Fruit fly (Drosophila melanogaster) whole organism, embryonic: ENCODE results near the gene RhoGAP18B.
A peak's percentile ranks its signal among the peaks of the same experiment; 100 is the strongest.

Experiments used
- B-H2 ChIP-seq: fragments of 200-800 bp; sonication (Bioruptor generic); optimal IDR thresholded peaks from 2 replicates; lab custom pipeline; 2018; ENCODE audit warnings: missing biosample characterization, mild to moderate bottlenecking, missing genetic modification characterization
- Bgb ChIP-seq: fragments of 200-800 bp; sonication (Bioruptor generic); IDR thresholded peaks from 2 replicates; pipeline ENCODE4 v1.3.6; 2022; ENCODE audit warnings: missing biosample characterization, missing genetic modification characterization; ENCODE audit not compliant: partially characterized antibody
- C15 ChIP-seq: fragments of 200-800 bp; sonication (Bioruptor generic); IDR thresholded peaks from 3 replicates; pipeline ENCODE4 v1.3.6; 2022; ENCODE audit warnings: missing biosample characterization, missing genetic modification characterization
- CG10366 ChIP-seq: fragments of 200-800 bp; sonication (Bioruptor generic); IDR thresholded peaks from 2 replicates; pipeline ENCODE4 v1.3.6; 2022; ENCODE audit warnings: missing biosample characterization, missing genetic modification characterization
- CG10979 ChIP-seq: fragments of 200-800 bp; sonication (Bioruptor generic); optimal IDR thresholded peaks from 2 replicates; lab custom pipeline; 2018; ENCODE audit warnings: missing biosample characterization, mild to moderate bottlenecking, missing genetic modification characterization, moderate library complexity
- CG12769 ChIP-seq: fragments of 200-800 bp; sonication (Bioruptor generic); optimal IDR thresholded peaks from 2 replicates; lab custom pipeline; 2019; ENCODE audit warnings: missing biosample characterization, mild to moderate bottlenecking, missing genetic modification characterization, moderate library complexity
- CG13287 ChIP-seq: fragments of 200-800 bp; sonication (Bioruptor generic); IDR thresholded peaks from 2 replicates; pipeline ENCODE4 v1.3.6; 2022; ENCODE audit warnings: missing biosample characterization, missing genetic modification characterization; ENCODE audit not compliant: partially characterized antibody
- CG13624 ChIP-seq: fragments of 200-800 bp; sonication (Bioruptor generic); optimal IDR thresholded peaks from 2 replicates; lab custom pipeline; 2016; ENCODE audit warnings: missing biosample characterization, missing genetic modification characterization
- CG14014 ChIP-seq: fragments of 200-800 bp; sonication (Bioruptor generic); IDR thresholded peaks from 2 replicates; pipeline ENCODE4 v1.3.6; 2022; ENCODE audit warnings: missing biosample characterization, missing genetic modification characterization
- CG14860 ChIP-seq: fragments of 200-800 bp; sonication (Bioruptor generic); IDR thresholded peaks from 3 replicates; pipeline ENCODE4 v1.3.6; 2022; ENCODE audit warnings: missing biosample characterization, missing genetic modification characterization; ENCODE audit not compliant: partially characterized antibody
- CG17186 ChIP-seq: fragments of 200-800 bp; sonication (Bioruptor generic); optimal IDR thresholded peaks from 3 replicates; lab custom pipeline; 2017; ENCODE audit warnings: missing biosample characterization, missing genetic modification reagents, missing genetic modification characterization
- CG18262 ChIP-seq: fragments of 200-800 bp; optimal IDR thresholded peaks from 3 replicates; lab custom pipeline; 2019; ENCODE audit warnings: missing biosample characterization, mild to moderate bottlenecking, missing genetic modification characterization, moderate library complexity
- CG2129 ChIP-seq: fragments of 200-800 bp; sonication (Bioruptor generic); IDR thresholded peaks from 2 replicates; pipeline ENCODE4 v1.3.6; 2022; ENCODE audit warnings: missing biosample characterization, missing genetic modification characterization; ENCODE audit not compliant: partially characterized antibody
- CG32767 ChIP-seq: fragments of 200-800 bp; sonication (Bioruptor generic); IDR thresholded peaks from 2 replicates; pipeline ENCODE4 v1.3.6; 2022; ENCODE audit warnings: missing biosample characterization, missing genetic modification characterization
- CG3838 ChIP-seq: fragments of 200-800 bp; sonication (Bioruptor generic); optimal IDR thresholded peaks from 3 replicates; lab custom pipeline; 2016; ENCODE audit warnings: missing biosample characterization, missing genetic modification characterization
- CG4820 ChIP-seq: fragments of 200-800 bp; sonication (Bioruptor generic); optimal IDR thresholded peaks from 3 replicates; lab custom pipeline; 2016; ENCODE audit warnings: missing biosample characterization, missing genetic modification characterization
- CG8359 ChIP-seq: fragments of 200-800 bp; sonication (Bioruptor generic); optimal IDR thresholded peaks from 2 replicates; lab custom pipeline; 2017; ENCODE audit warnings: missing biosample characterization, mild to moderate bottlenecking, missing genetic modification characterization, borderline replicate concordance
- CG8478 ChIP-seq: fragments of >200 bp; optimal IDR thresholded peaks from 2 replicates; lab custom pipeline; 2018
- CG9817 ChIP-seq: fragments of 200-800 bp; sonication (Bioruptor generic); optimal IDR thresholded peaks from 2 replicates; lab custom pipeline; 2018; ENCODE audit warnings: missing biosample characterization, mild to moderate bottlenecking, missing genetic modification characterization, moderate library complexity
- CG9876 ChIP-seq: fragments of 200-800 bp; sonication (Bioruptor generic); optimal IDR thresholded peaks from 2 replicates; lab custom pipeline; 2016; ENCODE audit warnings: missing biosample characterization, missing genetic modification characterization
- CHES-1-like ChIP-seq: fragments of 200-800 bp; sonication (Bioruptor generic); optimal IDR thresholded peaks from 2 replicates; lab custom pipeline; 2016; ENCODE audit warnings: missing biosample characterization, missing genetic modification characterization
- Camta ChIP-seq: fragments of 200-800 bp; sonication (Bioruptor generic); optimal IDR thresholded peaks from 2 replicates; lab custom pipeline; 2016; ENCODE audit warnings: missing biosample characterization, missing genetic modification characterization
- Fer1 ChIP-seq: fragments of 200-800 bp; sonication (Bioruptor generic); optimal IDR thresholded peaks from 2 replicates; lab custom pipeline; 2017; ENCODE audit warnings: missing biosample characterization, mild to moderate bottlenecking, missing genetic modification characterization
- Gug ChIP-seq: fragments of 200-800 bp; sonication (Bioruptor generic); IDR thresholded peaks from 4 replicates; pipeline ENCODE4 v1.3.6; 2022; ENCODE audit warnings: missing biosample characterization, missing genetic modification characterization
- HmgZ ChIP-seq: fragments of 200-800 bp; sonication (Bioruptor generic); optimal IDR thresholded peaks from 2 replicates; lab custom pipeline; 2018; ENCODE audit warnings: missing biosample characterization, mild to moderate bottlenecking, missing genetic modification characterization
- Myb ChIP-seq: fragments of 200-800 bp; sonication (Bioruptor generic); optimal IDR thresholded peaks from 2 replicates; lab custom pipeline; 2016; ENCODE audit warnings: missing biosample characterization, missing genetic modification characterization
- NC2α ChIP-seq: fragments of 200-800 bp; sonication (Bioruptor generic); optimal IDR thresholded peaks from 2 replicates; lab custom pipeline; 2016; ENCODE audit warnings: missing biosample characterization, missing genetic modification characterization
- Ptx1 ChIP-seq: fragments of 200-800 bp; sonication (Bioruptor generic); IDR thresholded peaks from 2 replicates; pipeline ENCODE4 v1.3.6; 2022; ENCODE audit warnings: missing biosample characterization, missing genetic modification characterization
- Ravus ChIP-seq: fragments of 200-800 bp; sonication (Bioruptor generic); IDR thresholded peaks from 2 replicates; pipeline ENCODE4 v1.3.6; 2022; ENCODE audit warnings: missing biosample characterization, missing genetic modification characterization
- Rfx ChIP-seq: fragments of 200-800 bp; sonication (Bioruptor generic); IDR thresholded peaks from 2 replicates; pipeline ENCODE4 v1.3.6; 2022; ENCODE audit warnings: missing biosample characterization, missing genetic modification characterization
- Sry-δ ChIP-seq: fragments of 200-800 bp; sonication (Bioruptor generic); optimal IDR thresholded peaks from 2 replicates; lab custom pipeline; 2016; ENCODE audit warnings: missing biosample characterization, missing genetic modification characterization
- Usf ChIP-seq: fragments of 200-800 bp; sonication (Bioruptor generic); optimal IDR thresholded peaks from 2 replicates; lab custom pipeline; 2017; ENCODE audit warnings: missing genotype, missing biosample characterization, missing genetic modification characterization
- bab2 ChIP-seq: fragments of 200-800 bp; sonication (Bioruptor generic); optimal IDR thresholded peaks from 2 replicates; lab custom pipeline; 2016; ENCODE audit warnings: missing biosample characterization, missing genetic modification characterization
- bowl ChIP-seq: fragments of 200-800 bp; sonication (Bioruptor generic); IDR thresholded peaks from 2 replicates; pipeline ENCODE4 v1.3.6; 2022; ENCODE audit warnings: missing biosample characterization, missing genetic modification characterization
- danr ChIP-seq: fragments of 200-800 bp; sonication (Bioruptor generic); IDR thresholded peaks from 2 replicates; pipeline ENCODE4 v1.3.6; 2022; ENCODE audit warnings: missing biosample characterization, missing genetic modification characterization
- fd3F ChIP-seq: fragments of 200-800 bp; sonication (Bioruptor generic); optimal IDR thresholded peaks from 2 replicates; lab custom pipeline; 2018; ENCODE audit warnings: missing biosample characterization, mild to moderate bottlenecking, missing genetic modification characterization, moderate library complexity
- ftz-f1 ChIP-seq: fragments of 200-800 bp; sonication (Bioruptor generic); optimal IDR thresholded peaks from 2 replicates; lab custom pipeline; 2016; ENCODE audit warnings: missing biosample characterization, missing genetic modification characterization
- gcm2 ChIP-seq: fragments of 200-800 bp; sonication (Bioruptor generic); optimal IDR thresholded peaks from 2 replicates; lab custom pipeline; 2016; ENCODE audit warnings: missing biosample characterization, missing genetic modification characterization
- hbn ChIP-seq: fragments of 200-800 bp; sonication (Bioruptor generic); IDR thresholded peaks from 2 replicates; pipeline ENCODE4 v1.3.6; 2022; ENCODE audit warnings: missing biosample characterization, missing genetic modification characterization; ENCODE audit not compliant: partially characterized antibody
- ind ChIP-seq: fragments of 200-800 bp; sonication (Bioruptor generic); optimal IDR thresholded peaks from 3 replicates; lab custom pipeline; 2016; ENCODE audit warnings: missing biosample characterization, missing genetic modification characterization
- lilli ChIP-seq: fragments of 200-800 bp; sonication (Bioruptor generic); optimal IDR thresholded peaks from 3 replicates; lab custom pipeline; 2016; ENCODE audit warnings: missing biosample characterization, missing genetic modification characterization
- nau ChIP-seq: fragments of 200-800 bp; sonication (Bioruptor generic); optimal IDR thresholded peaks from 3 replicates; lab custom pipeline; 2017; ENCODE audit warnings: missing biosample characterization, mild to moderate bottlenecking, missing genetic modification characterization, missing genetic modification reagents
- p53 ChIP-seq: fragments of 200-800 bp; sonication (Bioruptor generic); optimal IDR thresholded peaks from 2 replicates; lab custom pipeline; 2016; ENCODE audit warnings: missing biosample characterization, missing genetic modification characterization
- pros ChIP-seq: fragments of 200-800 bp; sonication (Bioruptor generic); optimal IDR thresholded peaks from 3 replicates; lab custom pipeline; 2019; ENCODE audit warnings: missing biosample characterization, mild to moderate bottlenecking, missing genetic modification characterization, moderate library complexity
- psq ChIP-seq: fragments of 200-800 bp; sonication (Bioruptor generic); optimal IDR thresholded peaks from 2 replicates; lab custom pipeline; 2017; ENCODE audit warnings: missing biosample characterization, missing genetic modification characterization
- pzg ChIP-seq: fragments of 200-800 bp; sonication (Bioruptor generic); optimal IDR thresholded peaks from 3 replicates; lab custom pipeline; 2018; ENCODE audit warnings: missing biosample characterization, mild to moderate bottlenecking, missing genetic modification characterization, moderate library complexity
- seq ChIP-seq: fragments of 200-800 bp; sonication (Bioruptor generic); IDR thresholded peaks from 2 replicates; pipeline ENCODE4 v1.3.6; 2022; ENCODE audit warnings: missing biosample characterization, missing genetic modification characterization
- sim ChIP-seq: fragments of 200-800 bp; sonication (Bioruptor generic); IDR thresholded peaks from 2 replicates; pipeline ENCODE4 v1.3.6; 2022; ENCODE audit warnings: missing biosample characterization, missing genetic modification characterization
- sisA ChIP-seq: fragments of 200-800 bp; sonication (Bioruptor generic); IDR thresholded peaks from 2 replicates; pipeline ENCODE4 v1.3.6; 2022; ENCODE audit warnings: missing biosample characterization, missing genetic modification characterization
- tin ChIP-seq: fragments of 200-800 bp; sonication (Bioruptor generic); optimal IDR thresholded peaks from 3 replicates; lab custom pipeline; 2016; ENCODE audit warnings: missing biosample characterization, missing genetic modification characterization
- vfl ChIP-seq: fragments of 200-800 bp; sonication (Bioruptor generic); optimal IDR thresholded peaks from 2 replicates; lab custom pipeline; 2016; ENCODE audit warnings: missing biosample characterization, missing genetic modification characterization
- vnd ChIP-seq: fragments of 200-800 bp; sonication (Bioruptor generic); IDR thresholded peaks from 3 replicates; pipeline ENCODE4 v1.3.6; 2022; ENCODE audit warnings: missing biosample characterization, missing genetic modification characterization; ENCODE audit not compliant: partially characterized antibody
- zfh1 ChIP-seq: fragments of 200-800 bp; sonication (Bioruptor generic); IDR thresholded peaks from 3 replicates; pipeline ENCODE4 v1.3.6; 2022; ENCODE audit warnings: missing biosample characterization, missing genetic modification characterization

The RhoGAP18B gene

dm6 chrX:19174092-19174491 lies 7.2 kb upstream of the RhoGAP18B start (continued):
- no peak for TF ChIP-seq pros (GFP tag; lab: Kevin White, UChicago)
- no peak for TF ChIP-seq CG12769 (tag; lab: Kevin White, UChicago)
- no peak for TF ChIP-seq hbn (GFP tag; lab: Robert Waterston, UW)
- TF ChIP-seq bab2: no peak
- no peak for TF ChIP-seq Myb (GFP tag; lab: Kevin White, UChicago)
- 0 out of 2 replicates have a peak, but pooled peaks have one; percentile 13 for TF ChIP-seq Rfx (GFP tag; lab: Robert Waterston, UW)
- no peak for TF ChIP-seq bowl (GFP tag; lab: Robert Waterston, UW)
- no peak for TF ChIP-seq Gug (GFP tag; lab: Robert Waterston, UW)
- no peak for TF ChIP-seq CG13624 (GFP tag; lab: Kevin White, UChicago)
- TF ChIP-seq HmgZ: no peak
- no peak for TF ChIP-seq zfh1 (GFP tag; lab: Robert Waterston, UW)
- TF ChIP-seq pzg (GFP tag; lab: Kevin White, UChicago): no peak
- no peak for TF ChIP-seq nau
- no peak for TF ChIP-seq fd3F
- TF ChIP-seq B-H2 (GFP tag; lab: Kevin White, UChicago): no peak
- TF ChIP-seq CG8478: no peak
- no peak for TF ChIP-seq vfl (GFP tag; lab: Kevin White, UChicago)
- no peak for TF ChIP-seq CG32767 (GFP tag; lab: Robert Waterston, UW)
- TF ChIP-seq CG9876 (GFP tag; lab: Kevin White, UChicago): no peak
- TF ChIP-seq Fer1 (GFP tag; lab: Kevin White, UChicago): no peak
- TF ChIP-seq CG10366: peak; percentile 8; the same call in 1 of the 2 replicates
- no peak for TF ChIP-seq CG10979 (tag; lab: Kevin White, UChicago)
- TF ChIP-seq CG13287: no peak
- no peak for TF ChIP-seq sim (GFP tag; lab: Robert Waterston, UW)
- 0 out of 2 replicates have a peak, but pooled peaks have one; percentile 17 for TF ChIP-seq CG14014 (GFP tag; lab: Robert Waterston, UW)
- no peak for TF ChIP-seq CHES-1-like (GFP tag; lab: Kevin White, UChicago)
- TF ChIP-seq CG3838 (GFP tag; lab: Kevin White, UChicago): no peak
- no peak for TF ChIP-seq Camta (GFP tag; lab: Kevin White, UChicago)
- no peak for TF ChIP-seq NC2α (GFP tag; lab: Kevin White, UChicago)
- no peak for TF ChIP-seq seq (GFP tag; lab: Robert Waterston, UW)
- TF ChIP-seq lilli (GFP tag; lab: Kevin White, UChicago): peak; percentile 12
- TF ChIP-seq CG4820: no peak
- no peak for TF ChIP-seq CG2129 (GFP tag; lab: Robert Waterston, UW)
- TF ChIP-seq Ravus (GFP tag; lab: Robert Waterston, UW): no peak
- no peak for TF ChIP-seq CG8359 (GFP tag; lab: Kevin White, UChicago)
- no peak for TF ChIP-seq ind (GFP tag; lab: Kevin White, UChicago)
- TF ChIP-seq CG17186 (GFP tag; lab: Kevin White, UChicago): no peak
- TF ChIP-seq CG14860 (GFP tag; lab: Robert Waterston, UW): no peak
- TF ChIP-seq Ptx1: no peak
- TF ChIP-seq vnd (GFP tag; lab: Robert Waterston, UW): no peak
- TF ChIP-seq Bgb (GFP tag; lab: Robert Waterston, UW): no peak
- no peak for TF ChIP-seq tin (GFP tag; lab: Kevin White, UChicago)
- no peak for TF ChIP-seq C15 (GFP tag; lab: Robert Waterston, UW)
- TF ChIP-seq p53 (GFP tag; lab: Kevin White, UChicago): no peak
- TF ChIP-seq gcm2 (GFP tag; lab: Kevin White, UChicago): no peak
- TF ChIP-seq danr (GFP tag; lab: Robert Waterston, UW): no peak
- TF ChIP-seq CG9817 (tag; lab: Kevin White, UChicago): peak; percentile 4
- no peak for TF ChIP-seq sisA (GFP tag; lab: Robert Waterston, UW)
- no peak for TF ChIP-seq Usf (GFP tag; lab: Kevin White, UChicago)
- no peak for TF ChIP-seq ftz-f1 (GFP tag; lab: Kevin White, UChicago)
- no peak for TF ChIP-seq psq (GFP tag; lab: Kevin White, UChicago)
- TF ChIP-seq CG18262 (tag; lab: Kevin White, UChicago): no peak
- no peak for TF ChIP-seq Sry-δ (GFP tag; lab: Kevin White, UChicago)
